Worm (Caenorhabditis elegans) whole organism, L3 larva: ENCODE measurements around the gene scc-2.

Experiments used
- R02D3.7 ChIP-seq: fragments of 150-350 bp; optimal IDR thresholded peaks from 2 replicates; lab custom pipeline; 2014; ENCODE audit warnings: missing biosample characterization, missing genetic modification characterization
- ZK546.5 ChIP-seq: sonication (generic microtip); optimal IDR thresholded peaks from 2 replicates; lab custom pipeline; 2017; ENCODE audit warnings: missing biosample characterization, missing genetic modification characterization
- aly-2 ChIP-seq: fragments of 150-350 bp; optimal IDR thresholded peaks from 2 replicates; lab custom pipeline; 2014; ENCODE audit warnings: missing biosample characterization, missing genetic modification characterization
- ama-1 ChIP-seq: fragments of 150-350 bp; optimal IDR thresholded peaks from 2 replicates; lab custom pipeline; 2018
- ceh-28 ChIP-seq: fragments of 150-350 bp; optimal IDR thresholded peaks from 2 replicates; lab custom pipeline; 2014; ENCODE audit warnings: missing biosample characterization, missing genetic modification reagents, missing genetic modification characterization
- ceh-82 ChIP-seq: fragments of 150-350 bp; optimal IDR thresholded peaks from 2 replicates; lab custom pipeline; 2014; ENCODE audit warnings: missing biosample characterization, missing genetic modification characterization
- ceh-9 ChIP-seq: sonication (generic microtip); optimal IDR thresholded peaks from 2 replicates; lab custom pipeline; 2018; ENCODE audit warnings: missing biosample characterization, missing genetic modification characterization
- egl-27 ChIP-seq: sonication (generic microtip); optimal IDR thresholded peaks from 4 replicates; lab custom pipeline; 2017; ENCODE audit warnings: missing biosample characterization, missing genetic modification reagents, missing genetic modification characterization
- egl-5 ChIP-seq: fragments of 150-350 bp; optimal IDR thresholded peaks from 2 replicates; lab custom pipeline; 2017; ENCODE audit warnings: missing biosample characterization, missing genetic modification reagents, missing genetic modification characterization, inconsistent platforms
- elt-1 ChIP-seq: fragments of 150-350 bp; optimal IDR thresholded peaks from 2 replicates; lab custom pipeline; 2014; ENCODE audit warnings: missing biosample characterization, missing genetic modification characterization
- elt-2 ChIP-seq: sonication (generic microtip); optimal IDR thresholded peaks from 2 replicates; lab custom pipeline; 2016; ENCODE audit warnings: missing genetic modification reagents, mild to moderate bottlenecking, missing genetic modification characterization, missing compliant biosample characterization
- elt-3 ChIP-seq, 3 experiments: fragments of 150-350 bp in 1 of 3; sonication (generic microtip) in 2 of 3; optimal IDR thresholded peaks; 2 replicates in 2 of 3; 4 replicates in 1 of 3; lab custom pipeline; 2014 to 2017; ENCODE audit warnings: missing biosample characterization in 3 of 3, missing genetic modification characterization in 3 of 3
- eor-1 ChIP-seq, 2 experiments: fragments of 150-350 bp; optimal IDR thresholded peaks; 2 replicates each; lab custom pipeline; 2014 to 2018; ENCODE audit warnings: missing biosample characterization in 2 of 2, missing genetic modification characterization in 2 of 2
- fkh-10 ChIP-seq: sonication (generic microtip); optimal IDR thresholded peaks from 2 replicates; lab custom pipeline; 2017; ENCODE audit warnings: missing biosample characterization, missing genetic modification reagents, missing genetic modification characterization
- fkh-2 ChIP-seq: fragments of 150-350 bp; optimal IDR thresholded peaks from 2 replicates; lab custom pipeline; 2014; ENCODE audit warnings: missing biosample characterization, missing genetic modification reagents, missing genetic modification characterization
- fos-1 ChIP-seq: fragments of 150-350 bp; optimal IDR thresholded peaks from 2 replicates; lab custom pipeline; 2014; ENCODE audit warnings: missing biosample characterization, missing genetic modification characterization
- hmg-11 ChIP-seq: sonication (generic microtip); optimal IDR thresholded peaks from 2 replicates; lab custom pipeline; 2016; ENCODE audit warnings: missing genetic modification characterization, missing compliant biosample characterization
- jun-1 ChIP-seq: fragments of 150-350 bp; optimal IDR thresholded peaks from 2 replicates; lab custom pipeline; 2014; ENCODE audit warnings: missing biosample characterization, missing genetic modification reagents, missing genetic modification characterization
- lin-15B ChIP-seq: fragments of 150-350 bp; optimal IDR thresholded peaks from 2 replicates; lab custom pipeline; 2014; ENCODE audit warnings: missing biosample characterization, missing genetic modification characterization
- lin-39 ChIP-seq: fragments of 150-350 bp; optimal IDR thresholded peaks from 2 replicates; lab custom pipeline; 2018; ENCODE audit warnings: missing biosample characterization, missing genetic modification reagents, missing genetic modification characterization
- lsy-12 ChIP-seq: sonication (generic microtip); optimal IDR thresholded peaks from 2 replicates; lab custom pipeline; 2016; ENCODE audit warnings: mild to moderate bottlenecking, missing genetic modification characterization, missing compliant biosample characterization
- mdl-1 ChIP-seq: fragments of 150-350 bp; optimal IDR thresholded peaks from 2 replicates; lab custom pipeline; 2014; ENCODE audit warnings: missing biosample characterization, missing genetic modification characterization
- nfya-1 ChIP-seq: sonication (generic microtip); optimal IDR thresholded peaks from 2 replicates; lab custom pipeline; 2017; ENCODE audit warnings: missing genetic modification characterization, mild to moderate bottlenecking, missing compliant biosample characterization, antibody characterized with exemption, moderate library complexity; ENCODE audit not compliant: insufficient read depth
- nhr-11 ChIP-seq: fragments of 150-350 bp; optimal IDR thresholded peaks from 2 replicates; lab custom pipeline; 2014; ENCODE audit warnings: missing biosample characterization, missing genetic modification characterization
- nhr-23 ChIP-seq: fragments of 150-350 bp; optimal IDR thresholded peaks from 2 replicates; lab custom pipeline; 2014; ENCODE audit warnings: missing biosample characterization, missing genetic modification reagents, missing genetic modification characterization
- nhr-237 ChIP-seq: fragments of 150-350 bp; optimal IDR thresholded peaks from 2 replicates; lab custom pipeline; 2014; ENCODE audit warnings: missing biosample characterization, missing genetic modification characterization
- nhr-25 ChIP-seq: sonication (generic microtip); optimal IDR thresholded peaks from 2 replicates; lab custom pipeline; 2017; ENCODE audit warnings: missing biosample characterization, missing genetic modification characterization
- nhr-28 ChIP-seq: fragments of 150-350 bp; optimal IDR thresholded peaks from 2 replicates; lab custom pipeline; 2014; ENCODE audit warnings: missing biosample characterization, missing genetic modification characterization
- nhr-43 ChIP-seq: sonication (generic microtip); optimal IDR thresholded peaks from 2 replicates; lab custom pipeline; 2016; ENCODE audit warnings: mild to moderate bottlenecking, missing genetic modification characterization, missing compliant biosample characterization; ENCODE audit not compliant: poor library complexity, severe bottlenecking
- nhr-67 ChIP-seq: fragments of 150-350 bp; optimal IDR thresholded peaks from 2 replicates; lab custom pipeline; 2014; ENCODE audit warnings: missing biosample characterization, missing genetic modification characterization
- nhr-77 ChIP-seq: fragments of 150-350 bp; optimal IDR thresholded peaks from 2 replicates; lab custom pipeline; 2014; ENCODE audit warnings: missing biosample characterization, missing genetic modification characterization
- pha-4 ChIP-seq: fragments of 150-350 bp; optimal IDR thresholded peaks from 2 replicates; lab custom pipeline; 2014; ENCODE audit warnings: missing biosample characterization, missing genetic modification reagents, missing genetic modification characterization
- pqm-1 ChIP-seq: fragments of 150-350 bp; optimal IDR thresholded peaks from 2 replicates; lab custom pipeline; 2017; ENCODE audit warnings: missing biosample characterization, missing genetic modification characterization, inconsistent platforms
- skn-1 ChIP-seq: fragments of 150-350 bp; optimal IDR thresholded peaks from 2 replicates; lab custom pipeline; 2014; ENCODE audit warnings: missing biosample characterization, missing genetic modification characterization
- snpc-4 ChIP-seq: fragments of 150-350 bp; optimal IDR thresholded peaks from 2 replicates; lab custom pipeline; 2014; ENCODE audit warnings: missing biosample characterization, missing genetic modification characterization
- tbx-2 ChIP-seq: sonication (generic microtip); optimal IDR thresholded peaks from 2 replicates; lab custom pipeline; 2016; ENCODE audit warnings: mild to moderate bottlenecking, missing genetic modification characterization, missing compliant biosample characterization
- unc-39 ChIP-seq: sonication (generic microtip); optimal IDR thresholded peaks from 4 replicates; lab custom pipeline; 2017; ENCODE audit warnings: missing biosample characterization, missing genetic modification characterization
- unc-62 ChIP-seq: fragments of 150-350 bp; sonication (generic microtip); optimal IDR thresholded peaks from 4 replicates; lab custom pipeline; 2014; ENCODE audit warnings: missing biosample characterization, missing genetic modification reagents, missing genetic modification characterization

Gene scc-2

ce11 chrII:247736-248135 lies 15.7 kb downstream of the scc-2 start:
- TF ChIP-seq jun-1 (tag; lab: Kevin White, UChicago) (no peak), unc-62 (GFP tag; lab: Kevin White, UChicago) (no peak)

ce11 chrII:240043-240442 lies 23.4 kb downstream of the scc-2 start:
- TF ChIP-seq elt-3 (tag; optimal IDR thresholded peaks at IDR 0.05; lab: Kevin White, UChicago) (no peak), lin-15B (no peak), nhr-77 (tag; lab: Kevin White, UChicago) (no peak), egl-5 (tag; lab: Kevin White, UChicago) (no peak), nfya-1 (tag; lab: Kevin White, UChicago) (no peak), lin-39 (no peak), pqm-1 (tag; lab: Kevin White, UChicago) (peak; percentile 100), elt-2 (tag; lab: Kevin White, UChicago) (peak; percentile 92), nhr-28 (tag; lab: Kevin White, UChicago) (no peak), R02D3.7 (tag; lab: Kevin White, UChicago) (no peak), skn-1 (tag; lab: Kevin White, UChicago) (peak; percentile 75)

- TF ChIP-seq nfya-1 (tag; lab: Kevin White, UChicago): no peak
- TF ChIP-seq nhr-67: no peak
- no peak for TF ChIP-seq ama-1 (lab: Kevin White, UChicago)
- TF ChIP-seq elt-2 (tag; lab: Kevin White, UChicago): no peak
- TF ChIP-seq pqm-1 (tag; lab: Kevin White, UChicago): no peak
- TF ChIP-seq hmg-11 (tag; lab: Kevin White, UChicago): no peak
- TF ChIP-seq aly-2 (tag; lab: Kevin White, UChicago): no peak
- no peak for TF ChIP-seq eor-1 (tag; optimal IDR thresholded peaks at IDR 0.05; lab: Kevin White, UChicago)
- TF ChIP-seq fos-1 (tag; lab: Kevin White, UChicago): no peak
- no peak for TF ChIP-seq skn-1 (tag; lab: Kevin White, UChicago)
- TF ChIP-seq pha-4: no peak
- TF ChIP-seq ZK546.5 (tag; lab: Kevin White, UChicago): no peak
Observed at ce11 chrII:237721-238120, 25.7 kb downstream of the scc-2 start, which contains the start of gene laat-1. laat-1 (minus strand) TSS chrII:237821.

ce11 chrII:232641-233040 lies 30.8 kb downstream of the scc-2 start, which contains the start of gene Y43H11AL.1:
Y43H11AL.1 (minus strand) TSS chrII:232741.
- TF ChIP-seq nhr-23 (tag; lab: Kevin White, UChicago) (no peak), egl-27 (tag; lab: Kevin White, UChicago) (no peak), ZK546.5 (tag; lab: Kevin White, UChicago) (no peak), elt-2 (tag; lab: Kevin White, UChicago) (no peak), pha-4 (no peak), nfya-1 (tag; lab: Kevin White, UChicago) (no peak), ceh-9 (tag; lab: Kevin White, UChicago) (no peak), snpc-4 (no peak), ceh-28 (tag; lab: Kevin White, UChicago) (no peak), skn-1 (tag; lab: Kevin White, UChicago) (no peak), ceh-82 (tag; lab: Kevin White, UChicago) (no peak), eor-1 (tag; optimal IDR thresholded peaks at IDR 0.05; lab: Kevin White, UChicago) (no peak)

- TF ChIP-seq nhr-237: no peak
- TF ChIP-seq lin-39: peak; percentile 95
- TF ChIP-seq fos-1 (tag; lab: Kevin White, UChicago): no peak
- TF ChIP-seq nhr-23 (tag; lab: Kevin White, UChicago): peak; percentile 81
- TF ChIP-seq ZK546.5 (tag; lab: Kevin White, UChicago): no peak
- no peak for TF ChIP-seq fkh-10
- peak; percentile 64 for TF ChIP-seq unc-62 (GFP tag; lab: Kevin White, UChicago)
- TF ChIP-seq pha-4: peak; percentile 47
- peak; percentile 37 for TF ChIP-seq snpc-4
- TF ChIP-seq fkh-2 (tag; lab: Kevin White, UChicago): no peak
- peak; percentile 96 for TF ChIP-seq nhr-25 (tag; lab: Kevin White, UChicago)
- peak; percentile 37 for TF ChIP-seq skn-1 (tag; lab: Kevin White, UChicago)
- peak; percentile 85 for TF ChIP-seq hmg-11 (tag; lab: Kevin White, UChicago)
- peak; percentile 58 for TF ChIP-seq tbx-2
- TF ChIP-seq unc-39 (tag; lab: Kevin White, UChicago): no peak
- TF ChIP-seq elt-1 (tag; lab: Kevin White, UChicago): peak; percentile 66
- no peak for TF ChIP-seq nhr-11
- peak; percentile 71 for TF ChIP-seq lin-15B
- no peak for TF ChIP-seq nhr-43 (tag; lab: Kevin White, UChicago)
- TF ChIP-seq aly-2 (tag; lab: Kevin White, UChicago): no peak
- peak; percentile 3 for TF ChIP-seq R02D3.7 (tag; lab: Kevin White, UChicago)
- TF ChIP-seq egl-5 (tag; lab: Kevin White, UChicago): peak; percentile 15
- peak; percentile 75 for TF ChIP-seq ceh-28 (tag; lab: Kevin White, UChicago)
- no peak for TF ChIP-seq elt-3 (tag; optimal IDR thresholded peaks at IDR 0.05; lab: Kevin White, UChicago)
- TF ChIP-seq ama-1 (lab: Kevin White, UChicago): peak; percentile 41
- peak; percentile 86 for TF ChIP-seq nfya-1 (tag; lab: Kevin White, UChicago)
- TF ChIP-seq elt-2 (tag; lab: Kevin White, UChicago): peak; percentile 56
- TF ChIP-seq mdl-1: peak; percentile 40
- peak; percentile 46 for TF ChIP-seq pqm-1 (tag; lab: Kevin White, UChicago)
- TF ChIP-seq jun-1 (tag; lab: Kevin White, UChicago): peak; percentile 81
- TF ChIP-seq lsy-12: peak; percentile 34
Observed at ce11 chrII:221212-221611, 42.3 kb downstream of the scc-2 start.
